Fruit fly (Drosophila melanogaster) whole organism, wandering third instar larva: ENCODE data around the gene BomBc3.

Source experiments
- Dfd ChIP-seq: fragments of >200 bp; optimal IDR thresholded peaks from 2 replicates; lab custom pipeline; 2017; ENCODE audit warnings: missing biosample characterization, missing genetic modification characterization
- Jra ChIP-seq: sonication (Bioruptor generic); optimal IDR thresholded peaks from 2 replicates; lab custom pipeline; 2016; ENCODE audit warnings: missing biosample characterization, missing genetic modification characterization
- N ChIP-seq: fragments of >200 bp; optimal IDR thresholded peaks from 2 replicates; lab custom pipeline; 2018; ENCODE audit warnings: missing biosample characterization, missing external identifiers, missing genetic modification characterization
- pan ChIP-seq: fragments of >200 bp; optimal IDR thresholded peaks from 2 replicates; lab custom pipeline; 2017
- sv ChIP-seq: fragments of 200-800 bp; sonication (Bioruptor generic); optimal IDR thresholded peaks from 3 replicates; lab custom pipeline; 2016; ENCODE audit warnings: missing biosample characterization, missing genetic modification characterization

dm6 chr3R:22046723-22047122, 40.2 kb upstream of the BomBc3 start:
- no peak for TF ChIP-seq N
- no peak for TF ChIP-seq Jra (GFP tag; lab: Kevin White, UChicago)
- TF ChIP-seq Dfd (GFP tag; lab: Kevin White, UChicago), result no peak
- no peak for TF ChIP-seq sv (GFP tag; lab: Kevin White, UChicago)
- TF ChIP-seq pan, result no peak
